Worm (Caenorhabditis elegans) whole organism, late embryonic: ENCODE data around the gene lgc-18.

Experiments used
- ama-1 ChIP-seq: fragments of 150-350 bp; optimal IDR thresholded peaks from 2 replicates; lab custom pipeline; 2014
- dmd-4 ChIP-seq: sonication (generic microtip); optimal IDR thresholded peaks from 2 replicates; lab custom pipeline; 2016; ENCODE audit warnings: borderline replicate concordance, missing genetic modification characterization, missing compliant biosample characterization
- fax-1 ChIP-seq: sonication (generic microtip); optimal IDR thresholded peaks from 2 replicates; lab custom pipeline; 2016; ENCODE audit warnings: missing genotype, missing genetic modification characterization, missing compliant biosample characterization
- lim-6 ChIP-seq: sonication (generic microtip); optimal IDR thresholded peaks from 2 replicates; lab custom pipeline; 2016; ENCODE audit warnings: missing genetic modification characterization, missing compliant biosample characterization
- mec-3 ChIP-seq: sonication (generic microtip); optimal IDR thresholded peaks from 2 replicates; lab custom pipeline; 2016; ENCODE audit warnings: borderline replicate concordance, missing genetic modification characterization, missing compliant biosample characterization
- nhr-11 ChIP-seq: fragments of 150-350 bp; optimal IDR thresholded peaks from 2 replicates; lab custom pipeline; 2014; ENCODE audit warnings: missing biosample characterization, missing genetic modification characterization
- rnt-1 ChIP-seq: sonication (generic microtip); optimal IDR thresholded peaks from 2 replicates; lab custom pipeline; 2016; ENCODE audit warnings: missing genetic modification characterization, missing compliant biosample characterization
- tbx-2 ChIP-seq: sonication (generic microtip); optimal IDR thresholded peaks from 2 replicates; lab custom pipeline; 2016; ENCODE audit warnings: missing genetic modification characterization, missing compliant biosample characterization
- unc-55 ChIP-seq: sonication (generic microtip); optimal IDR thresholded peaks from 2 replicates; lab custom pipeline; 2017; ENCODE audit warnings: missing biosample characterization, missing genetic modification reagents, missing genetic modification characterization

ce11 chrX:12141051-12141450 lies 15.6 kb downstream of the lgc-18 start, which contains the start of gene lyst-1:
- TF ChIP-seq nhr-11 (tag; lab: Kevin White, UChicago) (no peak), lim-6 (tag; lab: Kevin White, UChicago) (no peak), ama-1 (lab: Kevin White, UChicago) (no peak), rnt-1 (tag; lab: Kevin White, UChicago) (no peak), fax-1 (tag; lab: Kevin White, UChicago) (no peak), tbx-2 (tag; lab: Kevin White, UChicago) (no peak), unc-55 (GFP tag; lab: Kevin White, UChicago) (no peak), dmd-4 (tag; lab: Kevin White, UChicago) (no peak), mec-3 (tag; lab: Kevin White, UChicago) (no peak)
